Worm (Caenorhabditis elegans) whole organism, early embryonic: ENCODE data around the gene hpo-10.

Experiments
- aly-1 ChIP-seq: sonication (generic microtip); optimal IDR thresholded peaks from 2 replicates; lab custom pipeline; 2016; ENCODE audit warnings: missing genetic modification characterization, missing compliant biosample characterization
- ama-1 ChIP-seq: fragments of 150-350 bp; optimal IDR thresholded peaks from 2 replicates; lab custom pipeline; 2014
- flt-1 ChIP-seq: fragments of 200-800 bp; sonication (Bioruptor generic); IDR thresholded peaks from 2 replicates; pipeline ENCODE4 v1.3.6; 2022; ENCODE audit warnings: missing genetic modification characterization, missing compliant biosample characterization
- hnd-1 ChIP-seq: sonication (generic microtip); optimal IDR thresholded peaks from 2 replicates; lab custom pipeline; 2016; ENCODE audit warnings: missing genetic modification characterization, missing compliant biosample characterization
- scrt-1 ChIP-seq: fragments of 200-800 bp; sonication (Bioruptor generic); IDR thresholded peaks from 2 replicates; pipeline ENCODE4 v1.3.6; 2022; ENCODE audit warnings: missing genetic modification characterization, missing compliant biosample characterization
- sea-1 ChIP-seq: fragments of 200-800 bp; sonication (Bioruptor generic); conservative IDR thresholded peaks from 2 replicates; pipeline ENCODE4 v1.3.6; 2022; ENCODE audit warnings: missing genetic modification characterization, missing compliant biosample characterization

ce11 chrIII:5900709-5901108, 21.4 kb downstream of the hpo-10 start:
- no peak for TF ChIP-seq ama-1
- TF ChIP-seq sea-1: no peak
- TF ChIP-seq scrt-1 (GFP tag; lab: Robert Waterston, UW): no peak
- no peak for TF ChIP-seq hnd-1 (tag; lab: Kevin White, UChicago)
- TF ChIP-seq flt-1 (GFP tag; lab: Robert Waterston, UW): no peak; the same call in 1 of the 2 replicates
- no peak for TF ChIP-seq aly-1 (tag; lab: Kevin White, UChicago)
